Fruit fly (Drosophila melanogaster): ENCODE data around the gene Pkg21D.

The Pkg21D gene

dm6 chr2L:740031-740430 is 50.6 kb downstream of the Pkg21D start:
- TF ChIP-seq Snoo (tag; optimal IDR thresholded peaks at IDR 0.05) (no peak), CG17806 (tag; optimal IDR thresholded peaks at IDR 0.05) (no peak), D1 (tag; optimal IDR thresholded peaks at IDR 0.05) (peak; percentile 15)

Data from whole organism, pupa.